Worm (Caenorhabditis elegans) whole organism, L3 larva: ENCODE results near the gene T04A8.13.

Experiments
- R02D3.7 ChIP-seq: fragments of 150-350 bp; optimal IDR thresholded peaks from 2 replicates; lab custom pipeline; 2014; ENCODE audit warnings: missing biosample characterization, missing genetic modification characterization
- ama-1 ChIP-seq: fragments of 150-350 bp; optimal IDR thresholded peaks from 2 replicates; lab custom pipeline; 2018
- ceh-28 ChIP-seq: fragments of 150-350 bp; optimal IDR thresholded peaks from 2 replicates; lab custom pipeline; 2014; ENCODE audit warnings: missing biosample characterization, missing genetic modification reagents, missing genetic modification characterization
- ceh-82 ChIP-seq: fragments of 150-350 bp; optimal IDR thresholded peaks from 2 replicates; lab custom pipeline; 2014; ENCODE audit warnings: missing biosample characterization, missing genetic modification characterization
- ceh-9 ChIP-seq: sonication (generic microtip); optimal IDR thresholded peaks from 2 replicates; lab custom pipeline; 2018; ENCODE audit warnings: missing biosample characterization, missing genetic modification characterization
- daf-12 ChIP-seq: fragments of 150-350 bp; optimal IDR thresholded peaks from 2 replicates; lab custom pipeline; 2014; ENCODE audit warnings: missing biosample characterization, missing genetic modification reagents, missing genetic modification characterization
- egl-27 ChIP-seq: sonication (generic microtip); optimal IDR thresholded peaks from 4 replicates; lab custom pipeline; 2017; ENCODE audit warnings: missing biosample characterization, missing genetic modification reagents, missing genetic modification characterization
- egl-5 ChIP-seq: fragments of 150-350 bp; optimal IDR thresholded peaks from 2 replicates; lab custom pipeline; 2017; ENCODE audit warnings: missing biosample characterization, missing genetic modification reagents, missing genetic modification characterization, inconsistent platforms
- elt-2 ChIP-seq: sonication (generic microtip); optimal IDR thresholded peaks from 2 replicates; lab custom pipeline; 2016; ENCODE audit warnings: missing genetic modification reagents, mild to moderate bottlenecking, missing genetic modification characterization, missing compliant biosample characterization
- elt-3 ChIP-seq, 3 experiments: fragments of 150-350 bp in 1 of 3; sonication (generic microtip) in 2 of 3; optimal IDR thresholded peaks; 2 replicates in 2 of 3; 4 replicates in 1 of 3; lab custom pipeline; 2014 to 2017; ENCODE audit warnings: missing biosample characterization in 3 of 3, missing genetic modification characterization in 3 of 3
- eor-1 ChIP-seq, 2 experiments: fragments of 150-350 bp; optimal IDR thresholded peaks; 2 replicates each; lab custom pipeline; 2014 to 2018; ENCODE audit warnings: missing biosample characterization in 2 of 2, missing genetic modification characterization in 2 of 2
- fkh-10 ChIP-seq: sonication (generic microtip); optimal IDR thresholded peaks from 2 replicates; lab custom pipeline; 2017; ENCODE audit warnings: missing biosample characterization, missing genetic modification reagents, missing genetic modification characterization
- fkh-2 ChIP-seq: fragments of 150-350 bp; optimal IDR thresholded peaks from 2 replicates; lab custom pipeline; 2014; ENCODE audit warnings: missing biosample characterization, missing genetic modification reagents, missing genetic modification characterization
- fos-1 ChIP-seq: fragments of 150-350 bp; optimal IDR thresholded peaks from 2 replicates; lab custom pipeline; 2014; ENCODE audit warnings: missing biosample characterization, missing genetic modification characterization
- hmg-11 ChIP-seq: sonication (generic microtip); optimal IDR thresholded peaks from 2 replicates; lab custom pipeline; 2016; ENCODE audit warnings: missing genetic modification characterization, missing compliant biosample characterization
- lin-15B ChIP-seq: fragments of 150-350 bp; optimal IDR thresholded peaks from 2 replicates; lab custom pipeline; 2014; ENCODE audit warnings: missing biosample characterization, missing genetic modification characterization
- lin-39 ChIP-seq: fragments of 150-350 bp; optimal IDR thresholded peaks from 2 replicates; lab custom pipeline; 2018; ENCODE audit warnings: missing biosample characterization, missing genetic modification reagents, missing genetic modification characterization
- mml-1 ChIP-seq: fragments of 150-350 bp; sonication (generic microtip); optimal IDR thresholded peaks from 3 replicates; lab custom pipeline; 2014; ENCODE audit warnings: missing biosample characterization, missing genetic modification characterization
- nfya-1 ChIP-seq: sonication (generic microtip); optimal IDR thresholded peaks from 2 replicates; lab custom pipeline; 2017; ENCODE audit warnings: missing genetic modification characterization, mild to moderate bottlenecking, missing compliant biosample characterization, antibody characterized with exemption, moderate library complexity; ENCODE audit not compliant: insufficient read depth
- nhr-11 ChIP-seq: fragments of 150-350 bp; optimal IDR thresholded peaks from 2 replicates; lab custom pipeline; 2014; ENCODE audit warnings: missing biosample characterization, missing genetic modification characterization
- nhr-237 ChIP-seq: fragments of 150-350 bp; optimal IDR thresholded peaks from 2 replicates; lab custom pipeline; 2014; ENCODE audit warnings: missing biosample characterization, missing genetic modification characterization
- nhr-25 ChIP-seq: sonication (generic microtip); optimal IDR thresholded peaks from 2 replicates; lab custom pipeline; 2017; ENCODE audit warnings: missing biosample characterization, missing genetic modification characterization
- nhr-67 ChIP-seq: fragments of 150-350 bp; optimal IDR thresholded peaks from 2 replicates; lab custom pipeline; 2014; ENCODE audit warnings: missing biosample characterization, missing genetic modification characterization
- nhr-76 ChIP-seq: fragments of 150-350 bp; sonication (generic microtip); optimal IDR thresholded peaks from 5 replicates; lab custom pipeline; 2014; ENCODE audit warnings: missing biosample characterization, missing genetic modification characterization
- nhr-77 ChIP-seq: fragments of 150-350 bp; optimal IDR thresholded peaks from 2 replicates; lab custom pipeline; 2014; ENCODE audit warnings: missing biosample characterization, missing genetic modification characterization
- pha-4 ChIP-seq: fragments of 150-350 bp; optimal IDR thresholded peaks from 2 replicates; lab custom pipeline; 2014; ENCODE audit warnings: missing biosample characterization, missing genetic modification reagents, missing genetic modification characterization
- sea-2 ChIP-seq: fragments of 150-350 bp; sonication (generic microtip); optimal IDR thresholded peaks from 4 replicates; lab custom pipeline; 2014; ENCODE audit warnings: missing biosample characterization, missing genetic modification reagents, missing genetic modification characterization
- skn-1 ChIP-seq: fragments of 150-350 bp; optimal IDR thresholded peaks from 2 replicates; lab custom pipeline; 2014; ENCODE audit warnings: missing biosample characterization, missing genetic modification characterization
- snpc-4 ChIP-seq: fragments of 150-350 bp; optimal IDR thresholded peaks from 2 replicates; lab custom pipeline; 2014; ENCODE audit warnings: missing biosample characterization, missing genetic modification characterization
- tbx-2 ChIP-seq: sonication (generic microtip); optimal IDR thresholded peaks from 2 replicates; lab custom pipeline; 2016; ENCODE audit warnings: mild to moderate bottlenecking, missing genetic modification characterization, missing compliant biosample characterization
- unc-39 ChIP-seq: sonication (generic microtip); optimal IDR thresholded peaks from 4 replicates; lab custom pipeline; 2017; ENCODE audit warnings: missing biosample characterization, missing genetic modification characterization
- unc-62 ChIP-seq: fragments of 150-350 bp; sonication (generic microtip); optimal IDR thresholded peaks from 4 replicates; lab custom pipeline; 2014; ENCODE audit warnings: missing biosample characterization, missing genetic modification reagents, missing genetic modification characterization
- zag-1 ChIP-seq: fragments of 150-350 bp; optimal IDR thresholded peaks from 2 replicates; lab custom pipeline; 2014; ENCODE audit warnings: missing biosample characterization, missing genetic modification characterization
- ztf-11 ChIP-seq: fragments of 150-350 bp; optimal IDR thresholded peaks from 2 replicates; lab custom pipeline; 2014; ENCODE audit warnings: missing biosample characterization, missing genetic modification characterization
- ztf-4 ChIP-seq: fragments of 150-350 bp; optimal IDR thresholded peaks from 2 replicates; lab custom pipeline; 2014; ENCODE audit warnings: missing biosample characterization, missing genetic modification characterization

The T04A8.13 gene

ce11 chrIII:4693695-4694094 lies 13.1 kb upstream of the T04A8.13 start, which contains the start of gene T04A8.8:
Gene T04A8.8, plus strand, starts transcription at chrIII:4693995.
- TF ChIP-seq nhr-77 = no peak
- TF ChIP-seq nhr-25 (tag; lab: Kevin White, UChicago) = no peak
- TF ChIP-seq daf-12 (tag; lab: Kevin White, UChicago) = no peak
- no peak for TF ChIP-seq egl-5 (tag; lab: Kevin White, UChicago)
- no peak for TF ChIP-seq ama-1 (lab: Kevin White, UChicago)
- no peak for TF ChIP-seq unc-62 (GFP tag; lab: Kevin White, UChicago)
- no peak for TF ChIP-seq lin-15B (tag; lab: Kevin White, UChicago)
- TF ChIP-seq mml-1 (tag; lab: Kevin White, UChicago) = no peak
- TF ChIP-seq lin-39 = no peak
- TF ChIP-seq tbx-2 = no peak
- TF ChIP-seq skn-1 (tag; lab: Kevin White, UChicago) = no peak
- TF ChIP-seq ceh-28 (tag; lab: Kevin White, UChicago) = no peak
- TF ChIP-seq elt-3 (tag; optimal IDR thresholded peaks at IDR 0.05; lab: Kevin White, UChicago) = no peak
- no peak for TF ChIP-seq elt-2 (tag; lab: Kevin White, UChicago)

ce11 chrIII:4695057-4695456 lies 11.7 kb upstream of the T04A8.13 start, which contains the start of gene T04A8.7:
Gene T04A8.7, plus strand, starts transcription at chrIII:4695357.
- TF ChIP-seq ceh-28 (tag; lab: Kevin White, UChicago) = no peak
- TF ChIP-seq unc-39 (tag; lab: Kevin White, UChicago) = no peak
- TF ChIP-seq eor-1 (tag; optimal IDR thresholded peaks at IDR 0.05; lab: Kevin White, UChicago) = no peak

ce11 chrIII:4696903-4697302 lies 9.9 kb upstream of the T04A8.13 start:
- TF ChIP-seq snpc-4 (tag; lab: Kevin White, UChicago) (no peak), fos-1 (tag; lab: Kevin White, UChicago) (no peak), tbx-2 (no peak), hmg-11 (tag; lab: Kevin White, UChicago) (no peak), egl-5 (tag; lab: Kevin White, UChicago) (no peak), nfya-1 (tag; lab: Kevin White, UChicago) (no peak), ztf-4 (tag; lab: Kevin White, UChicago) (no peak), lin-15B (tag; lab: Kevin White, UChicago) (no peak), nhr-237 (tag; lab: Kevin White, UChicago) (no peak)
- TF ChIP-seq, all 47 proteins: peak for 0

- no peak for TF ChIP-seq ceh-28 (tag; lab: Kevin White, UChicago)
- no peak for TF ChIP-seq ztf-11 (tag; lab: Kevin White, UChicago)
- TF ChIP-seq ceh-9 (tag; lab: Kevin White, UChicago) = no peak
- TF ChIP-seq ztf-4 (tag; lab: Kevin White, UChicago) = no peak
- no peak for TF ChIP-seq eor-1 (tag; optimal IDR thresholded peaks at IDR 0.05; lab: Kevin White, UChicago)
- TF ChIP-seq sea-2 (GFP tag; lab: Kevin White, UChicago) = no peak
- no peak for TF ChIP-seq unc-39 (tag; lab: Kevin White, UChicago)
- no peak for TF ChIP-seq fkh-2 (tag; lab: Kevin White, UChicago)
- no peak for TF ChIP-seq lin-15B (tag; lab: Kevin White, UChicago)
- no peak for TF ChIP-seq ceh-82 (tag; lab: Kevin White, UChicago)
- no peak for TF ChIP-seq elt-2 (tag; lab: Kevin White, UChicago)
- no peak for TF ChIP-seq R02D3.7 (tag; lab: Kevin White, UChicago)
- no peak for TF ChIP-seq ama-1 (lab: Kevin White, UChicago)
- no peak for TF ChIP-seq nhr-67 (tag; lab: Kevin White, UChicago)
- TF ChIP-seq, all 47 proteins: peak for 0
These were observed 9.0 kb upstream of the T04A8.13 start, which contains the start of gene dnj-18 for ce11 chrIII:4697819-4698218. Gene dnj-18, plus strand, starts transcription at chrIII:4698119.

- TF ChIP-seq nhr-67 (tag; lab: Kevin White, UChicago) (no peak), egl-27 (tag; lab: Kevin White, UChicago) (no peak), unc-62 (GFP tag; lab: Kevin White, UChicago) (no peak), fkh-10 (GFP tag; lab: Kevin White, UChicago) (no peak), hmg-11 (tag; lab: Kevin White, UChicago) (no peak), pha-4 (tag; lab: Kevin White, UChicago) (no peak), ceh-28 (tag; lab: Kevin White, UChicago) (no peak), nhr-76 (tag; lab: Kevin White, UChicago) (no peak), zag-1 (tag; lab: Kevin White, UChicago) (no peak), nhr-11 (tag; lab: Kevin White, UChicago) (no peak)
These were observed 6.9 kb upstream of the T04A8.13 start, which contains the start of gene sel-13 for ce11 chrIII:4699922-4700321. Gene sel-13, minus strand, starts transcription at chrIII:4700224.
